Worm (Caenorhabditis elegans): Measurements from ENCODE around the gene R09A8.1.
A peak's percentile ranks its signal among the peaks of the same experiment; 100 is the strongest.

ce11 chrX:12656420-12657033 lies 43.0 kb downstream of the R09A8.1 start:
- no peak for TF ChIP-seq elt-1 (tag; optimal IDR thresholded peaks at IDR 0.05)
- TF ChIP-seq fkh-10 (GFP tag; optimal IDR thresholded peaks at IDR 0.05) = peak; percentile 15
- no peak for TF ChIP-seq ZK546.5 (tag; optimal IDR thresholded peaks at IDR 0.05)
- TF ChIP-seq unc-62 (GFP tag; optimal IDR thresholded peaks at IDR 0.05) = no peak
- TF ChIP-seq fos-1 (tag; optimal IDR thresholded peaks at IDR 0.05) = peak; percentile 22
- peak; percentile 36 for TF ChIP-seq ama-1 (optimal IDR thresholded peaks at IDR 0.05)
- TF ChIP-seq nhr-77 (tag; optimal IDR thresholded peaks at IDR 0.05) = no peak
- no peak for TF ChIP-seq nhr-11 (tag; optimal IDR thresholded peaks at IDR 0.05)
- TF ChIP-seq nhr-23 (tag; optimal IDR thresholded peaks at IDR 0.05) = peak; percentile 99
- TF ChIP-seq egl-27 (tag; optimal IDR thresholded peaks at IDR 0.05) = no peak
- TF ChIP-seq nfya-1 (tag; optimal IDR thresholded peaks at IDR 0.05; ENCODE audit: insufficient read depth) = peak; percentile 81
